Worm (Caenorhabditis elegans) whole organism, mixed stage, embryonic: ENCODE results near the gene M199.135.

ENCODE experiments used
- M03D4.4 ChIP-seq: sonication (generic microtip); optimal IDR thresholded peaks from 2 replicates; lab custom pipeline; 2017; ENCODE audit warnings: mild to moderate bottlenecking, missing genetic modification characterization, missing compliant biosample characterization
- bed-3 ChIP-seq: fragments of 200-800 bp; sonication (Bioruptor generic); optimal IDR thresholded peaks from 3 replicates; lab custom pipeline; 2018; ENCODE audit warnings: mild to moderate bottlenecking, missing genetic modification characterization, moderate library complexity, missing compliant biosample characterization
- blmp-1 ChIP-seq: fragments of 150-350 bp; optimal IDR thresholded peaks from 2 replicates; lab custom pipeline; 2014; ENCODE audit warnings: missing biosample characterization, missing genetic modification characterization
- ceh-43 ChIP-seq: fragments of 200-800 bp; sonication (Bioruptor generic); optimal IDR thresholded peaks from 2 replicates; lab custom pipeline; 2018; ENCODE audit warnings: mild to moderate bottlenecking, missing genetic modification characterization, moderate library complexity, missing compliant biosample characterization
- ceh-83 ChIP-seq: fragments of 200-800 bp; sonication (Bioruptor generic); optimal IDR thresholded peaks from 2 replicates; lab custom pipeline; 2018; ENCODE audit warnings: mild to moderate bottlenecking, missing genetic modification characterization, missing compliant biosample characterization
- ces-1 ChIP-seq: fragments of 150-350 bp; optimal IDR thresholded peaks from 2 replicates; lab custom pipeline; 2014; ENCODE audit warnings: missing biosample characterization, missing genetic modification reagents, missing genetic modification characterization
- drap-1 ChIP-seq: fragments of 200-800 bp; sonication (Bioruptor generic); optimal IDR thresholded peaks from 3 replicates; lab custom pipeline; 2018; ENCODE audit warnings: mild to moderate bottlenecking, missing genetic modification characterization, missing compliant biosample characterization
- elt-1 ChIP-seq: sonication (generic microtip); optimal IDR thresholded peaks from 2 replicates; lab custom pipeline; 2017; ENCODE audit warnings: missing genetic modification characterization, mild to moderate bottlenecking, missing compliant biosample characterization, antibody characterized with exemption, moderate library complexity, borderline replicate concordance; ENCODE audit not compliant: insufficient read depth
- elt-3 ChIP-seq: fragments of 150-350 bp; optimal IDR thresholded peaks from 2 replicates; lab custom pipeline; 2014; ENCODE audit warnings: missing biosample characterization, missing genetic modification characterization
- flh-1 ChIP-seq: fragments of 200-800 bp; sonication (Bioruptor generic); optimal IDR thresholded peaks from 2 replicates; lab custom pipeline; 2018; ENCODE audit warnings: mild to moderate bottlenecking, missing genetic modification characterization, moderate library complexity, missing compliant biosample characterization
- ham-2 ChIP-seq: fragments of 200-800 bp; sonication (Bioruptor generic); optimal IDR thresholded peaks from 2 replicates; lab custom pipeline; 2018; ENCODE audit warnings: mild to moderate bottlenecking, missing genetic modification characterization, missing compliant biosample characterization
- hlh-1 ChIP-seq: fragments of 150-350 bp; optimal IDR thresholded peaks from 2 replicates; lab custom pipeline; 2014; ENCODE audit warnings: missing biosample characterization, missing genetic modification reagents, missing genetic modification characterization
- lin-13 ChIP-seq: fragments of 150-350 bp; optimal IDR thresholded peaks from 2 replicates; lab custom pipeline; 2014; ENCODE audit warnings: missing biosample characterization, missing genetic modification characterization
- lin-32 ChIP-seq: fragments of 200-800 bp; sonication (Bioruptor generic); optimal IDR thresholded peaks from 2 replicates; lab custom pipeline; 2018; ENCODE audit warnings: mild to moderate bottlenecking, missing genetic modification characterization, missing compliant biosample characterization
- lsy-2 ChIP-seq: fragments of 150-350 bp; optimal IDR thresholded peaks from 2 replicates; lab custom pipeline; 2014; ENCODE audit warnings: missing biosample characterization, missing genetic modification characterization
- mab-5 ChIP-seq: fragments of 150-350 bp; optimal IDR thresholded peaks from 2 replicates; lab custom pipeline; 2014; ENCODE audit warnings: missing biosample characterization, missing genetic modification characterization
- mls-2 ChIP-seq: sonication (generic microtip); optimal IDR thresholded peaks from 2 replicates; lab custom pipeline; 2016; ENCODE audit warnings: mild to moderate bottlenecking, missing genetic modification characterization, moderate library complexity, missing compliant biosample characterization
- nhr-12 ChIP-seq: fragments of 150-350 bp; optimal IDR thresholded peaks from 2 replicates; lab custom pipeline; 2014; ENCODE audit warnings: missing biosample characterization, missing genetic modification characterization
- nhr-2 ChIP-seq: fragments of 150-350 bp; optimal IDR thresholded peaks from 2 replicates; lab custom pipeline; 2014; ENCODE audit warnings: missing biosample characterization, missing genetic modification characterization
- nhr-28 ChIP-seq: fragments of 150-350 bp; optimal IDR thresholded peaks from 2 replicates; lab custom pipeline; 2014; ENCODE audit warnings: missing biosample characterization, missing genetic modification characterization
- nhr-76 ChIP-seq: sonication (generic microtip); optimal IDR thresholded peaks from 2 replicates; lab custom pipeline; 2017; ENCODE audit warnings: missing biosample characterization, missing genetic modification characterization
- pha-4 ChIP-seq: fragments of 150-350 bp; optimal IDR thresholded peaks from 2 replicates; lab custom pipeline; 2018; ENCODE audit warnings: missing biosample characterization, missing genetic modification reagents, missing genetic modification characterization
- sem-2 ChIP-seq: fragments of 200-800 bp; sonication (Bioruptor generic); optimal IDR thresholded peaks from 2 replicates; lab custom pipeline; 2018; ENCODE audit warnings: mild to moderate bottlenecking, missing genetic modification characterization, missing compliant biosample characterization
- snpc-4 ChIP-seq: fragments of 150-350 bp; optimal IDR thresholded peaks from 2 replicates; lab custom pipeline; 2014; ENCODE audit warnings: missing biosample characterization, missing genetic modification characterization
- sptf-1 ChIP-seq: sonication (generic microtip); optimal IDR thresholded peaks from 2 replicates; lab custom pipeline; 2017; ENCODE audit warnings: mild to moderate bottlenecking, missing genetic modification characterization, moderate library complexity, missing compliant biosample characterization
- tbx-8 ChIP-seq: fragments of 200-800 bp; sonication (Bioruptor generic); optimal IDR thresholded peaks from 2 replicates; lab custom pipeline; 2018; ENCODE audit warnings: mild to moderate bottlenecking, missing genetic modification characterization, moderate library complexity, missing compliant biosample characterization
- unc-120 ChIP-seq: sonication (generic microtip); optimal IDR thresholded peaks from 2 replicates; lab custom pipeline; 2017; ENCODE audit warnings: missing genetic modification characterization, missing compliant biosample characterization; ENCODE audit not compliant: poor library complexity, severe bottlenecking
- unc-39 ChIP-seq: fragments of 150-350 bp; optimal IDR thresholded peaks from 2 replicates; lab custom pipeline; 2014; ENCODE audit warnings: missing biosample characterization, missing genetic modification characterization
- unc-62 ChIP-seq: fragments of 150-350 bp; optimal IDR thresholded peaks from 2 replicates; lab custom pipeline; 2014; ENCODE audit warnings: missing biosample characterization, missing genetic modification reagents, missing genetic modification characterization
- ztf-11 ChIP-seq: fragments of 150-350 bp; optimal IDR thresholded peaks from 2 replicates; lab custom pipeline; 2014; ENCODE audit warnings: missing biosample characterization, missing genetic modification characterization

The M199.135 gene

ce11 chrIV:15098294-15098693, 16.1 kb upstream of the M199.135 start, which contains the start of gene srt-49:
TSS of gene srt-49 (minus strand) at chrIV:15098394.
- TF ChIP-seq mls-2 (no peak), ham-2 (no peak), sem-2 (GFP tag; lab: Kevin White, UChicago) (no peak), lin-13 (no peak), lin-32 (no peak), pha-4 (tag; lab: Kevin White, UChicago) (no peak), blmp-1 (no peak), ceh-43 (GFP tag; lab: Kevin White, UChicago) (no peak), M03D4.4 (tag; lab: Kevin White, UChicago) (no peak)

DNA sequence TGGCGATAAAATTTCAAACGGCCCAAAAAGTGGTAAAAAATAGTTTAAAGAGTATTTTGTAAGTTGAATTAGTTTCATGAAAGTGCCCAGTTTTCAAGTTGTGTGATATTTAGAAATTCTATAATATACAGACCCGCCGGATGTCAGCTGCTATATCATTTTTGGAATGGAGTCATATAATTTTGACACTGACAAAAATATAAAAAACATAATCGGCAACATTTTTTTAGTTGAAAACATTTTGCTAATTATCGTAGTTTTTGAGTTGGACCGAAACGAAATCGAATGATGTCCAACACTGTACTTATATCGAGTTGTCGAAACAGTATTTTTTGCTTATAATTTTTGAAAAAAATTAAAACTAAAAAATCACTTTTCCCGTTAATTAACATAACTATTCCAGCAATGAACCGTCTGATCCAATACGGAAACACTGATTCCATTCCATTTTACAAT, 11.2 kb upstream of the M199.135 start, which contains the start of gene srt-44:
Gene srt-44 (plus strand): TSS at position 406 of the 456 bp plus-strand sequence.
- no peak for TF ChIP-seq nhr-2
- TF ChIP-seq ceh-43 (GFP tag; lab: Kevin White, UChicago): no peak
- TF ChIP-seq nhr-12 (tag; lab: Kevin White, UChicago): no peak
- no peak for TF ChIP-seq sptf-1
- no peak for TF ChIP-seq drap-1
- no peak for TF ChIP-seq lsy-2 (tag; lab: Kevin White, UChicago)
- no peak for TF ChIP-seq snpc-4
- TF ChIP-seq flh-1: no peak
- TF ChIP-seq sem-2 (GFP tag; lab: Kevin White, UChicago): no peak
- TF ChIP-seq unc-39: no peak

- TF ChIP-seq lin-13 (peak; percentile 44), hlh-1 (tag; lab: Kevin White, UChicago) (peak; percentile 50), mls-2 (no peak)
These were observed 7.2 kb upstream of the M199.135 start for ce11 chrIV:15107218-15107617.

DNA sequence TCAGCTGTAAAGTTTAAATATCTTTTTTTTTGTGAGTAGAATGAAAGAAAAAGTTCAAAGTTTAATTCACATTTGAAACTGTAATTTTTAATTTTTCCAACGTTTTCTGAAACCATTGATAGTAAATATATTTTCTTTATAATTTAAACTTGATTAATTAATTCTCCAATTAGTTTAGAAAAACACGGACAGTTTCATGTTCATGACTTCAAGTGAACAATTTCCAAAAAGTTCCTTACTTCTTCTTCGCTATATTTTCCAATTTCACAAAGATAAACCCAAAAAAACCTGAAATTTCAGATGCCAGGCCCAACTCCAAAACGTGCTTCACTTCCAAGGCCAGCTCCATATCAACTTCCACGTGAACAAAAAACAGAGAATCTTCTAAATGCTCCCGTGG, 5.9 kb upstream of the M199.135 start, which contains the start of gene M199.2:
Gene M199.2 (plus strand): TSS at position 301 of the 400 bp plus-strand sequence.
- TF ChIP-seq elt-3 (no peak), mab-5 (tag; lab: Kevin White, UChicago) (no peak), ham-2 (no peak), nhr-76 (tag; lab: Kevin White, UChicago) (no peak), elt-1 (tag; lab: Kevin White, UChicago) (no peak), ces-1 (no peak), bed-3 (no peak), ztf-11 (tag; lab: Kevin White, UChicago) (no peak), M03D4.4 (tag; lab: Kevin White, UChicago) (no peak), tbx-8 (GFP tag; lab: Kevin White, UChicago) (no peak), ceh-83 (no peak), nhr-12 (tag; lab: Kevin White, UChicago) (no peak)

DNA sequence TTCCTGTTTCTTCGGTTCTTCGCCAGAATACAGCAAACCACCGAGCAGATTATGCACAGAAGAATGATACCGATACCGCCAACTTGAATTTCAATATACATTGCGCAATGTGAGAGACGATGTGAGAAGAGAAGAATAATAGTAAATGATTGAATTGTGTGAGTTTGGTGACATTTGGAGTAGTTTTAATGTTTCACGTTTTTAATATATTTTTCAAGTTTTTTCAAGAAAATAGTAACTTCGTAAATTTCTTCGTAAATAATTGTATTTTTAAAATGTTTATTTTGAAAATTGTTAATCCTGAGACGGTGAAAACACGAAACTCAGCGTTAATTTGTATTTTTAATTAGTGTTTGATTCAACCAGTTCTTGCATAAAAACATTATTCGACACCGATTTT, 1.3 kb upstream of the M199.135 start, which contains the start of gene M199.134:
Gene M199.134 (minus strand): TSS at position 101 of the 400 bp plus-strand sequence.
- TF ChIP-seq ceh-43 (GFP tag; lab: Kevin White, UChicago) (no peak), ham-2 (no peak), drap-1 (no peak), nhr-28 (tag; lab: Kevin White, UChicago) (no peak), nhr-2 (no peak), sptf-1 (no peak), tbx-8 (GFP tag; lab: Kevin White, UChicago) (no peak), unc-62 (GFP tag; lab: Kevin White, UChicago) (no peak), mab-5 (tag; lab: Kevin White, UChicago) (no peak), bed-3 (no peak), ces-1 (no peak), blmp-1 (no peak)

ce11 chrIV:15118390-15118789, 4.0 kb downstream of the M199.135 start, which contains the start of gene M199.136:
TSS of gene M199.136 (plus strand) at chrIV:15118690.
- TF ChIP-seq unc-62 (GFP tag; lab: Kevin White, UChicago) (no peak), nhr-76 (tag; lab: Kevin White, UChicago) (no peak), unc-120 (tag; lab: Kevin White, UChicago) (no peak), snpc-4 (no peak), lin-13 (no peak), sptf-1 (no peak)
